Fruit fly (Drosophila melanogaster) whole organism, embryonic: ENCODE results near the gene Pxn.
A peak's percentile ranks its signal among the peaks of the same experiment; 100 is the strongest.

Experiments
- Adf1 ChIP-seq: fragments of 200-800 bp; sonication (Bioruptor generic); IDR thresholded peaks from 2 replicates; pipeline ENCODE4 v1.3.6; 2022; ENCODE audit warnings: missing biosample characterization, missing genetic modification characterization
- Aef1 ChIP-seq: fragments of 200-800 bp; sonication (Bioruptor generic); IDR thresholded peaks from 3 replicates; pipeline ENCODE4 v1.3.6; 2022; ENCODE audit warnings: missing biosample characterization, missing genetic modification characterization
- CG11085 ChIP-seq: fragments of 200-800 bp; sonication (Bioruptor generic); IDR thresholded peaks from 2 replicates; pipeline ENCODE4 v1.3.6; 2022; ENCODE audit warnings: missing biosample characterization, missing genetic modification characterization
- CG12219 ChIP-seq: fragments of 200-800 bp; sonication (Bioruptor generic); optimal IDR thresholded peaks from 3 replicates; lab custom pipeline; 2018; ENCODE audit warnings: missing biosample characterization, mild to moderate bottlenecking, missing genetic modification characterization
- CG12299 ChIP-seq: fragments of 200-800 bp; sonication (Bioruptor generic); optimal IDR thresholded peaks from 2 replicates; lab custom pipeline; 2018; ENCODE audit warnings: missing biosample characterization, mild to moderate bottlenecking, missing genetic modification characterization
- CG1602 ChIP-seq: fragments of 200-800 bp; sonication (Bioruptor generic); optimal IDR thresholded peaks from 3 replicates; lab custom pipeline; 2016; ENCODE audit warnings: missing biosample characterization, missing genetic modification characterization
- CG16863 ChIP-seq: fragments of 200-800 bp; sonication (Bioruptor generic); optimal IDR thresholded peaks from 3 replicates; lab custom pipeline; 2016; ENCODE audit warnings: missing biosample characterization, missing genetic modification characterization
- CG18011 ChIP-seq: fragments of 200-800 bp; sonication (Bioruptor generic); optimal IDR thresholded peaks from 2 replicates; lab custom pipeline; 2017; ENCODE audit warnings: missing biosample characterization, missing genetic modification characterization, mild to moderate bottlenecking, moderate library complexity, missing genotype
- CG18764 ChIP-seq: fragments of 200-800 bp; sonication (Bioruptor generic); optimal IDR thresholded peaks from 3 replicates; lab custom pipeline; 2016; ENCODE audit warnings: missing biosample characterization, missing genetic modification characterization
- CG2116 ChIP-seq: fragments of 200-800 bp; sonication (Bioruptor generic); optimal IDR thresholded peaks from 3 replicates; lab custom pipeline; 2018; ENCODE audit warnings: missing biosample characterization, mild to moderate bottlenecking, missing genetic modification characterization
- CG2129 ChIP-seq: fragments of 200-800 bp; sonication (Bioruptor generic); IDR thresholded peaks from 2 replicates; pipeline ENCODE4 v1.3.6; 2022; ENCODE audit warnings: missing biosample characterization, missing genetic modification characterization; ENCODE audit not compliant: partially characterized antibody
- CG2678 ChIP-seq: fragments of 200-800 bp; sonication (Bioruptor generic); optimal IDR thresholded peaks from 3 replicates; lab custom pipeline; 2019; ENCODE audit warnings: missing biosample characterization, mild to moderate bottlenecking, missing genetic modification characterization, moderate library complexity
- CG33213 ChIP-seq: fragments of 200-800 bp; sonication (Bioruptor generic); optimal IDR thresholded peaks from 3 replicates; lab custom pipeline; 2016; ENCODE audit warnings: missing biosample characterization, missing genetic modification characterization
- CG6689 ChIP-seq: fragments of 200-800 bp; sonication (Bioruptor generic); IDR thresholded peaks from 2 replicates; pipeline ENCODE4 v1.3.6; 2022; ENCODE audit warnings: missing biosample characterization, missing genetic modification characterization
- CG7357 ChIP-seq: fragments of 200-800 bp; sonication (Bioruptor generic); IDR thresholded peaks from 3 replicates; pipeline ENCODE4 v1.3.6; 2022; ENCODE audit warnings: missing biosample characterization, missing genetic modification characterization
- CG7372 ChIP-seq: fragments of 200-800 bp; sonication (Bioruptor generic); IDR thresholded peaks from 2 replicates; pipeline ENCODE4 v1.3.6; 2022; ENCODE audit warnings: missing biosample characterization, missing genetic modification characterization
- CG7987 ChIP-seq: fragments of 200-800 bp; sonication (Bioruptor generic); optimal IDR thresholded peaks from 2 replicates; lab custom pipeline; 2018; ENCODE audit warnings: missing biosample characterization, mild to moderate bottlenecking, missing genetic modification characterization, moderate library complexity
- CG8290 ChIP-seq, 3 experiments: fragments of 200-800 bp; sonication (Bioruptor generic); optimal IDR thresholded peaks; 2 replicates each; lab custom pipeline; 2016 to 2019; ENCODE audit warnings: missing biosample characterization in 3 of 3, missing genetic modification characterization in 3 of 3, mild to moderate bottlenecking in 2 of 3, moderate library complexity in 1 of 3
- CG8388 ChIP-seq: fragments of 200-800 bp; sonication (Bioruptor generic); optimal IDR thresholded peaks from 2 replicates; lab custom pipeline; 2019; ENCODE audit warnings: missing biosample characterization, mild to moderate bottlenecking, missing genetic modification characterization, moderate library complexity
- CG9437 ChIP-seq: fragments of 200-800 bp; sonication (Bioruptor generic); optimal IDR thresholded peaks from 2 replicates; lab custom pipeline; 2018; ENCODE audit warnings: missing biosample characterization, mild to moderate bottlenecking, missing genetic modification characterization
- Camta ChIP-seq: fragments of 200-800 bp; sonication (Bioruptor generic); optimal IDR thresholded peaks from 2 replicates; lab custom pipeline; 2016; ENCODE audit warnings: missing biosample characterization, missing genetic modification characterization
- Dad ChIP-seq: fragments of 200-800 bp; sonication (Bioruptor generic); optimal IDR thresholded peaks from 3 replicates; lab custom pipeline; 2016; ENCODE audit warnings: missing biosample characterization, missing genetic modification characterization
- Fer2 ChIP-seq: fragments of 200-800 bp; sonication (Bioruptor generic); optimal IDR thresholded peaks from 2 replicates; lab custom pipeline; 2018; ENCODE audit warnings: missing biosample characterization, mild to moderate bottlenecking, missing genetic modification characterization, moderate library complexity
- Fer3 ChIP-seq: fragments of 200-800 bp; sonication (Bioruptor generic); optimal IDR thresholded peaks from 2 replicates; lab custom pipeline; 2018; ENCODE audit warnings: missing biosample characterization, mild to moderate bottlenecking, missing genetic modification characterization, moderate library complexity
- Gsc ChIP-seq: fragments of 200-800 bp; sonication (Bioruptor generic); IDR thresholded peaks from 2 replicates; pipeline ENCODE4 v1.3.6; 2022; ENCODE audit warnings: missing biosample characterization, missing genetic modification characterization
- H15 ChIP-seq: fragments of 200-800 bp; sonication (Bioruptor generic); IDR thresholded peaks from 3 replicates; pipeline ENCODE4 v1.3.6; 2022; ENCODE audit warnings: missing biosample characterization, missing genetic modification characterization
- HLH54F ChIP-seq: fragments of 200-800 bp; sonication (Bioruptor generic); optimal IDR thresholded peaks from 3 replicates; lab custom pipeline; 2016; ENCODE audit warnings: missing biosample characterization, missing genetic modification characterization
- Hr39 ChIP-seq: fragments of >200 bp; optimal IDR thresholded peaks from 2 replicates; lab custom pipeline; 2017
- Meics ChIP-seq: fragments of 200-800 bp; sonication (Bioruptor generic); optimal IDR thresholded peaks from 2 replicates; lab custom pipeline; 2017; ENCODE audit warnings: missing biosample characterization, mild to moderate bottlenecking, missing genetic modification characterization
- Rfx ChIP-seq: fragments of 200-800 bp; sonication (Bioruptor generic); IDR thresholded peaks from 2 replicates; pipeline ENCODE4 v1.3.6; 2022; ENCODE audit warnings: missing biosample characterization, missing genetic modification characterization
- Scr ChIP-seq: fragments of 200-800 bp; sonication (Bioruptor generic); IDR thresholded peaks from 2 replicates; pipeline ENCODE4 v1.3.6; 2022; ENCODE audit warnings: missing biosample characterization, missing genetic modification characterization; ENCODE audit not compliant: partially characterized antibody
- Sry-δ ChIP-seq: fragments of 200-800 bp; sonication (Bioruptor generic); optimal IDR thresholded peaks from 2 replicates; lab custom pipeline; 2016; ENCODE audit warnings: missing biosample characterization, missing genetic modification characterization
- Vsx1 ChIP-seq: fragments of 200-800 bp; sonication (Bioruptor generic); optimal IDR thresholded peaks from 2 replicates; lab custom pipeline; 2017; ENCODE audit warnings: missing biosample characterization, mild to moderate bottlenecking, missing genetic modification characterization, missing genetic modification reagents
- bab2 ChIP-seq: fragments of 200-800 bp; sonication (Bioruptor generic); optimal IDR thresholded peaks from 2 replicates; lab custom pipeline; 2016; ENCODE audit warnings: missing biosample characterization, missing genetic modification characterization
- cas ChIP-seq: fragments of 200-800 bp; sonication (Bioruptor generic); IDR thresholded peaks from 2 replicates; pipeline ENCODE4 v1.3.6; 2022; ENCODE audit warnings: missing biosample characterization, missing genetic modification characterization
- cato ChIP-seq: fragments of 200-800 bp; sonication (Bioruptor generic); optimal IDR thresholded peaks from 2 replicates; lab custom pipeline; 2016; ENCODE audit warnings: missing biosample characterization, missing genetic modification characterization, borderline replicate concordance
- crol ChIP-seq: fragments of 200-800 bp; sonication (Bioruptor generic); IDR thresholded peaks from 2 replicates; pipeline ENCODE4 v1.3.6; 2022; ENCODE audit warnings: missing biosample characterization, missing genetic modification characterization
- ems ChIP-seq: fragments of 200-800 bp; sonication (Bioruptor generic); optimal IDR thresholded peaks from 3 replicates; lab custom pipeline; 2016; ENCODE audit warnings: missing biosample characterization, missing genetic modification characterization
- eyg ChIP-seq: fragments of 200-800 bp; sonication (Bioruptor generic); optimal IDR thresholded peaks from 3 replicates; lab custom pipeline; 2016; ENCODE audit warnings: missing biosample characterization, missing genetic modification characterization
- fd96Cb ChIP-seq: fragments of 200-800 bp; sonication (Bioruptor generic); optimal IDR thresholded peaks from 2 replicates; lab custom pipeline; 2018; ENCODE audit warnings: missing biosample characterization, mild to moderate bottlenecking, missing genetic modification characterization, moderate library complexity
- gt ChIP-seq: fragments of 200-800 bp; sonication (Bioruptor generic); IDR thresholded peaks from 2 replicates; pipeline ENCODE4 v1.3.6; 2022; ENCODE audit warnings: missing biosample characterization, missing genetic modification characterization
- hbn ChIP-seq: fragments of 200-800 bp; sonication (Bioruptor generic); IDR thresholded peaks from 2 replicates; pipeline ENCODE4 v1.3.6; 2022; ENCODE audit warnings: missing biosample characterization, missing genetic modification characterization; ENCODE audit not compliant: partially characterized antibody
- hth ChIP-seq: fragments of >200 bp; optimal IDR thresholded peaks from 2 replicates; lab custom pipeline; 2017; ENCODE audit warnings: inconsistent platforms
- nmo ChIP-seq: fragments of 200-800 bp; sonication (Bioruptor generic); optimal IDR thresholded peaks from 2 replicates; lab custom pipeline; 2018; ENCODE audit warnings: missing biosample characterization, mild to moderate bottlenecking, missing genetic modification characterization, moderate library complexity
- odd ChIP-seq: fragments of 200-800 bp; sonication (Bioruptor generic); optimal IDR thresholded peaks from 2 replicates; lab custom pipeline; 2017; ENCODE audit warnings: missing biosample characterization, mild to moderate bottlenecking, missing genetic modification characterization
- sisA ChIP-seq: fragments of 200-800 bp; sonication (Bioruptor generic); IDR thresholded peaks from 2 replicates; pipeline ENCODE4 v1.3.6; 2022; ENCODE audit warnings: missing biosample characterization, missing genetic modification characterization
- ssp ChIP-seq: fragments of 200-800 bp; sonication (Bioruptor generic); IDR thresholded peaks from 2 replicates; pipeline ENCODE4 v1.3.6; 2022; ENCODE audit warnings: missing biosample characterization, missing genetic modification characterization
- stc ChIP-seq: fragments of 200-800 bp; sonication (Bioruptor generic); IDR thresholded peaks from 2 replicates; pipeline ENCODE4 v1.3.6; 2022; ENCODE audit warnings: missing biosample characterization, missing genetic modification characterization
- stwl ChIP-seq: fragments of 200-800 bp; sonication (Bioruptor generic); optimal IDR thresholded peaks from 3 replicates; lab custom pipeline; 2018; ENCODE audit warnings: missing biosample characterization, mild to moderate bottlenecking, missing genetic modification characterization, moderate library complexity
- trem ChIP-seq: fragments of 200-800 bp; optimal IDR thresholded peaks from 3 replicates; lab custom pipeline; 2019; ENCODE audit warnings: missing biosample characterization, mild to moderate bottlenecking, missing genetic modification characterization, moderate library complexity
- trh ChIP-seq: fragments of 200-800 bp; sonication (Bioruptor generic); optimal IDR thresholded peaks from 2 replicates; lab custom pipeline; 2016; ENCODE audit warnings: missing biosample characterization, missing genetic modification characterization
- tup ChIP-seq: fragments of 200-800 bp; sonication (Bioruptor generic); optimal IDR thresholded peaks from 2 replicates; lab custom pipeline; 2016; ENCODE audit warnings: missing biosample characterization, mild to moderate bottlenecking, missing genetic modification characterization, moderate library complexity

The Pxn gene

DNA sequence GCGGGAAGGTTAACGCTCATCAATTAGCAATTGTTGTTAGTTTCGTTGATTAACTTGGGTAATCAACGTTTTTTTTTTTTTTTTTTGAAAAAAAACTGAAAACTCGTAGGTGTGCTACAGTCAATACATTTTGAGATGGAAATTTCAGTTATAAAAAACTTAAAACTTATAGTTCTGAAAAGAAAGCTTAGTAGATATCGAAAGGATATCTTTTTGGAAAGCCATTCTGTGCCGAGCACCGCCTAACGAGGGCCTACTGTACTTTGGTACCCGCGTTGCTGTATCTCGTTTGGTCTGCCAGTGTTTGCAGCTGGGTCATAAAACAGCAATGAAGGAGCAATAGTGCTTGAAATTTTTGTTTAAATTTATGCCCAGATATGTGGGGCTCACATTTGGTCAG lies 57.9 kb downstream of the Pxn start (continued):
- no peak for TF ChIP-seq Camta
- TF ChIP-seq CG7372 (GFP tag; lab: Robert Waterston, UW): no peak
- TF ChIP-seq CG6689 (GFP tag; lab: Robert Waterston, UW): peak; percentile 64
- TF ChIP-seq CG18011: no peak
- no peak for TF ChIP-seq gt (GFP tag; lab: Robert Waterston, UW)
- TF ChIP-seq stc (GFP tag; lab: Robert Waterston, UW): no peak
- no peak for TF ChIP-seq eyg
- TF ChIP-seq Gsc (GFP tag; lab: Robert Waterston, UW): no peak
- peak; percentile 36; the same call in 1 of the 2 replicates for TF ChIP-seq ssp (GFP tag; lab: Robert Waterston, UW)
- TF ChIP-seq nmo: no peak
- no peak for TF ChIP-seq trh (GFP tag; lab: Kevin White, UChicago)
- TF ChIP-seq fd96Cb (tag; lab: Kevin White, UChicago): peak; percentile 25
- no peak for TF ChIP-seq H15 (GFP tag; lab: Robert Waterston, UW)
- TF ChIP-seq hth (lab: Kevin White, UChicago): no peak
- no peak for TF ChIP-seq hbn
- TF ChIP-seq CG1602 (GFP tag; lab: Kevin White, UChicago): no peak
- no peak for TF ChIP-seq Hr39 (lab: Kevin White, UChicago)
- no peak for TF ChIP-seq Vsx1
- TF ChIP-seq CG16863: no peak
- peak; percentile 81 for TF ChIP-seq Rfx (GFP tag; lab: Robert Waterston, UW)
- no peak for TF ChIP-seq Fer2
- TF ChIP-seq CG18764 (GFP tag; lab: Kevin White, UChicago): no peak
- TF ChIP-seq odd: no peak
- 0 out of 2 replicates have a peak, but pooled peaks have one; percentile 47 for TF ChIP-seq CG11085
- TF ChIP-seq CG12219: no peak
- no peak for TF ChIP-seq Scr (GFP tag; lab: Robert Waterston, UW)
- TF ChIP-seq CG8388: no peak
- TF ChIP-seq CG2678: no peak
- no peak for TF ChIP-seq HLH54F
- TF ChIP-seq CG12299: no peak
- TF ChIP-seq cas (GFP tag; lab: Robert Waterston, UW): no peak
- peak; percentile 33 for TF ChIP-seq Meics (GFP tag; lab: Kevin White, UChicago)
- TF ChIP-seq bab2 (GFP tag; lab: Kevin White, UChicago): peak; percentile 49
- no peak for TF ChIP-seq cato
- no peak for TF ChIP-seq tup (GFP tag; lab: Kevin White, UChicago)
- TF ChIP-seq Fer3 (tag; lab: Kevin White, UChicago): no peak
- no peak for TF ChIP-seq stwl
- TF ChIP-seq CG2129 (GFP tag; lab: Robert Waterston, UW): no peak
- TF ChIP-seq CG33213 (GFP tag; lab: Kevin White, UChicago): peak; percentile 9
- TF ChIP-seq Aef1 (GFP tag; lab: Robert Waterston, UW): peak; percentile 57
- TF ChIP-seq CG9437: no peak
- TF ChIP-seq Adf1 (GFP tag; lab: Robert Waterston, UW): no peak
- no peak for TF ChIP-seq CG2116
- TF ChIP-seq CG7987 (GFP tag; lab: Kevin White, UChicago): peak; percentile 10
- no peak for TF ChIP-seq trem (tag; lab: Kevin White, UChicago)
- TF ChIP-seq CG7357: no peak
- TF ChIP-seq ems (GFP tag; lab: Kevin White, UChicago): no peak
- TF ChIP-seq sisA: peak; percentile 60
- peak; percentile 27 for TF ChIP-seq Sry-δ (GFP tag; lab: Kevin White, UChicago)
- no peak for TF ChIP-seq Dad (GFP tag; lab: Kevin White, UChicago)
- no peak for TF ChIP-seq crol (GFP tag; lab: Robert Waterston, UW)
- TF ChIP-seq CG8290 (GFP tag; optimal IDR thresholded peaks at IDR 0.05; lab: Kevin White, UChicago): no peak
- TF ChIP-seq CG8290 (tag; optimal IDR thresholded peaks at IDR 0.05; lab: Kevin White, UChicago): no peak
